Worm (Caenorhabditis elegans): ENCODE measurements around the gene pigq-1.

DNA sequence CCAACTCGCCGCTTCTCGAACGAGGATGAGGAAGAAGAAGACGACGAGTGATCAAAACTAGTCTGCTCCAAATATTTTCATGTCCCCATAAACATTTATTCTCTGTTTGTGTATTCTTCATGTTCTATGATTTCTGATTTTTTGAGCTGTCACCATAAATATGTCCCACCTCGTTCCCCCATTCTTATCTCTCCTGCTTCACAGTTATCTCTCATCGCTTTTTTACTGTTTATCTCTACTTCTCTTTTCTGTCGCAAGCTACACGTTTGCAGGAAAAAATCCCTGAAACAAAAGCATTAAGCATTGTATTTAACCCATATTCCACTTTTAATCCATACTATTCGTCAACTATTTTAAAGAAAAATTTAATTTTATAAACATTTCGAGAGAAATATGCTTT, 16.3 kb downstream of the pigq-1 start:
- TF ChIP-seq nhr-25 (tag; optimal IDR thresholded peaks at IDR 0.05; ENCODE audit: borderline replicate concordance, insufficient read depth) (no peak), aha-1 (tag) (no peak), nhr-237 (tag; optimal IDR thresholded peaks at IDR 0.05) (no peak), dmd-6 (GFP tag; IDR thresholded peaks at IDR 0.05) (no peak; the same call in 1 of the 2 replicates), ztf-7 (tag; optimal IDR thresholded peaks at IDR 0.05) (no peak), daf-8 (GFP tag; IDR thresholded peaks at IDR 0.05) (no peak), nhr-111 (GFP tag; optimal IDR thresholded peaks at IDR 0.05) (no peak)
